Worm (Caenorhabditis elegans): ENCODE measurements around the gene gst-12.

DNA sequence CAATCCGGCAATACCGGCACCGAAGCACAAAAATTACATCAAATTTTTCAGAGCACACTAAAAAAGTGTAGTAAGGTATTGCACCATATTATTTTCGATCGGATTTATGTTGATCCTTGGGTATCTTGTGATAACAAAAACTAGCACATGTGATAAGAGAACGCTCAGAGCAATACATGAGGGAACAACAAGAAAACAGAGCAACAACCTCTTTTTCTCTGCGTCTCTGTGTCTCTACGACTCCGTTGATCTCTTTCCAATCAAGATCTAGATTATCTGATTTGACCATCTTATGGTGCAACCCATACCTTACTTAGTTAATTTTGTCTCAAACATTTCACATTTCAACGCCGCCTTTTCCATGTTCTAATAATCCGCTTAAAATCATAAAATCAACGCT is 14.4 kb upstream of the gst-12 start, which contains the start of gene tag-10:
- TF ChIP-seq unc-39 (tag; optimal IDR thresholded peaks at IDR 0.05) (no peak), nhr-12 (tag; optimal IDR thresholded peaks at IDR 0.05) (no peak), ceh-82 (tag; optimal IDR thresholded peaks at IDR 0.05) (no peak), mdl-1 (tag; optimal IDR thresholded peaks at IDR 0.05) (no peak), nhr-77 (tag; optimal IDR thresholded peaks at IDR 0.05) (no peak), lin-39 (tag; optimal IDR thresholded peaks at IDR 0.05) (no peak), blmp-1 (tag; optimal IDR thresholded peaks at IDR 0.05; ENCODE audit: insufficient read depth) (no peak), ama-1 (optimal IDR thresholded peaks at IDR 0.05) (no peak), dmd-4 (tag; optimal IDR thresholded peaks at IDR 0.05) (no peak), nhr-25 (tag; optimal IDR thresholded peaks at IDR 0.05) (no peak), unc-62 (GFP tag; optimal IDR thresholded peaks at IDR 0.05) (no peak), nhr-11 (tag; optimal IDR thresholded peaks at IDR 0.05) (no peak)

Measured in whole organism, L2 larva.